Fruit fly (Drosophila melanogaster) whole organism, adult: ENCODE data around the gene Ltn1.

Experiments used
- CG12768 ChIP-seq: fragments of 200-800 bp; sonication (Bioruptor generic); optimal IDR thresholded peaks from 2 replicates; lab custom pipeline; 2017; ENCODE audit warnings: missing biosample characterization, missing genetic modification characterization, mild to moderate bottlenecking, moderate library complexity, missing genetic modification reagents
- CG1620 ChIP-seq: fragments of 200-800 bp; sonication (Bioruptor generic); optimal IDR thresholded peaks from 2 replicates; lab custom pipeline; 2016; ENCODE audit warnings: missing biosample characterization, missing genetic modification characterization
- CG33017 ChIP-seq: fragments of 200-800 bp; sonication (Bioruptor generic); optimal IDR thresholded peaks from 2 replicates; lab custom pipeline; 2018; ENCODE audit warnings: missing biosample characterization, mild to moderate bottlenecking, missing genetic modification characterization, moderate library complexity
- CG7101 ChIP-seq: fragments of 200-800 bp; sonication (Bioruptor generic); optimal IDR thresholded peaks from 2 replicates; lab custom pipeline; 2018; ENCODE audit warnings: missing biosample characterization, mild to moderate bottlenecking, missing genetic modification characterization, moderate library complexity
- Crg-1 ChIP-seq: fragments of 200-800 bp; sonication (Bioruptor generic); optimal IDR thresholded peaks from 2 replicates; lab custom pipeline; 2016; ENCODE audit warnings: missing biosample characterization, missing genetic modification characterization
- kay ChIP-seq: fragments of 200-800 bp; sonication (Bioruptor generic); peaks from one replicate; lab custom pipeline; 2016; ENCODE audit warnings: missing biosample characterization, missing genetic modification characterization, borderline replicate concordance
- ovo ChIP-seq: fragments of 200-800 bp; sonication (Bioruptor generic); optimal IDR thresholded peaks from 2 replicates; lab custom pipeline; 2016; ENCODE audit warnings: missing biosample characterization, missing genetic modification characterization
- pad ChIP-seq: fragments of 200-800 bp; sonication (Bioruptor generic); optimal IDR thresholded peaks from 3 replicates; lab custom pipeline; 2017; ENCODE audit warnings: missing biosample characterization, missing genetic modification characterization, mild to moderate bottlenecking, moderate library complexity, missing genetic modification reagents

DNA sequence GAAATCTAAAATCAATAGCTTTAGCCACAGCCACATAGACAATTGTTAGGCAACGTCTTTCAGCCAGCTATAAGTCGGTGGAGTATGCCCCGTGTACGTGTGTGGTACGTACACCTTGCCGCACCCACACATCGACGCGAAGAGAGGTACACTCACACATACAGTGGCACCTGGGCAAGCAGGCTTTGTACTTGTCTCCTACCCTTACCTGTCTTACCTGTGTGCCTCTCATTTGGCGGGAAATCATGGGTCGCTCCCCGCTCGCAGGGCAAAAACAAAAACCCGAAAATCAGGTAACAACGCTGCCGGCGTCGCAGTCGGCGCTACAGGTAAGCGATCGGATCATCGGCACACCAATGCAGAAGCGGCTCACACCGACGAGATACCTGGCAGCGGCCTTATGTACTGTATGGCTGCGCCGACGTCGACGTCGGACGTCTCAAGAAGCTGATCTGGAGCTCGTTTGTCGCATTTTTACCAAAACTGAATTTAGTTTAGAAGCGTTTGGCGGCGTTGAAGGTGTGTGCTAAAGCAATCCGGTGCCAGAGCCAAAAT is 10.1 kb upstream of the Ltn1 start:
- TF ChIP-seq CG1620 (GFP tag; lab: Kevin White, UChicago), result no peak
- TF ChIP-seq kay (GFP tag; lab: Kevin White, UChicago), result no peak
- TF ChIP-seq CG12768 (GFP tag; lab: Kevin White, UChicago), result no peak
- TF ChIP-seq Crg-1 (GFP tag; lab: Kevin White, UChicago), result no peak
- no peak for TF ChIP-seq CG33017 (tag; lab: Kevin White, UChicago)
- TF ChIP-seq CG7101 (tag; lab: Kevin White, UChicago), result no peak
- TF ChIP-seq ovo (GFP tag; lab: Kevin White, UChicago), result no peak
- no peak for TF ChIP-seq pad (GFP tag; lab: Kevin White, UChicago)
